Worm (Caenorhabditis elegans): ENCODE data around the gene pmp-1.
A peak's percentile ranks its signal among the peaks of the same experiment; 100 is the strongest.

The pmp-1 gene

ce11 chrII:6926488-6926887, 42.9 kb upstream of the pmp-1 start (continued):
- TF ChIP-seq hlh-30 (tag; optimal IDR thresholded peaks at IDR 0.05; ENCODE audit: insufficient read depth) (peak; percentile 94), madf-5 (GFP tag; IDR thresholded peaks at IDR 0.05) (no peak), hlh-11 (tag; optimal IDR thresholded peaks at IDR 0.05) (peak; percentile 94), F10B5.3 (tag; optimal IDR thresholded peaks at IDR 0.05) (peak; percentile 9), saeg-2 (GFP tag; IDR thresholded peaks at IDR 0.05) (no peak), zip-2 (tag; optimal IDR thresholded peaks at IDR 0.05) (no peak), ceh-28 (tag; optimal IDR thresholded peaks at IDR 0.05) (peak; percentile 34), Y5F2A.4 (GFP tag; optimal IDR thresholded peaks at IDR 0.05) (no peak), fos-1 (tag; optimal IDR thresholded peaks at IDR 0.05) (no peak), jun-1 (tag; optimal IDR thresholded peaks at IDR 0.05) (peak; percentile 44), T26A8.4 (GFP tag; IDR thresholded peaks at IDR 0.05) (no peak), skn-1 (tag; optimal IDR thresholded peaks at IDR 0.05) (no peak), ztf-7 (tag; optimal IDR thresholded peaks at IDR 0.05) (no peak), nhr-76 (tag; optimal IDR thresholded peaks at IDR 0.05) (no peak), lin-39 (tag; optimal IDR thresholded peaks at IDR 0.05) (no peak), arid-1 (GFP tag; conservative IDR thresholded peaks at IDR 0.05) (peak; percentile 23; the same call in 1 of the 2 replicates), zag-1 (tag; optimal IDR thresholded peaks at IDR 0.05) (no peak), mes-2 (tag; optimal IDR thresholded peaks at IDR 0.05; ENCODE audit: poor library complexity, severe bottlenecking) (peak; percentile 83), nhr-42 (GFP tag; IDR thresholded peaks at IDR 0.05) (no peak), lim-7 (GFP tag; IDR thresholded peaks at IDR 0.05) (no peak), zip-11 (GFP tag; IDR thresholded peaks at IDR 0.05) (no peak), lin-1 (GFP tag; IDR thresholded peaks at IDR 0.05) (peak; percentile 73; the same call in 1 of the 2 replicates), Y48G9A.11 (GFP tag; IDR thresholded peaks at IDR 0.05) (no peak), lin-29 (GFP tag; IDR thresholded peaks at IDR 0.05) (no peak), aly-2 (tag; optimal IDR thresholded peaks at IDR 0.05) (no peak), egl-43 (GFP tag; IDR thresholded peaks at IDR 0.05) (peak; percentile 37; the same call in 1 of the 2 replicates), nhr-10 (tag; optimal IDR thresholded peaks at IDR 0.05) (peak; percentile 40), ctbp-1 (GFP tag; IDR thresholded peaks at IDR 0.05) (peak; percentile 72), D1046.2 (GFP tag; IDR thresholded peaks at IDR 0.05) (no peak), fkh-10 (GFP tag; optimal IDR thresholded peaks at IDR 0.05) (peak; percentile 42), dpl-1 (GFP tag; optimal IDR thresholded peaks at IDR 0.05) (peak; percentile 46), ZK337.2 (GFP tag; IDR thresholded peaks at IDR 0.05) (0 out of 2 replicates have a peak, but pooled peaks have one; percentile 46), spr-3 (GFP tag; optimal IDR thresholded peaks at IDR 0.05) (no peak)

- peak; percentile 81 for TF ChIP-seq madf-9 (GFP tag; conservative IDR thresholded peaks at IDR 0.05)
- no peak for TF ChIP-seq daf-16 (GFP tag; optimal IDR thresholded peaks at IDR 0.05)
- TF ChIP-seq daf-16 (tag; optimal IDR thresholded peaks at IDR 0.05): no peak
- no peak for TF ChIP-seq nhr-77 (tag; optimal IDR thresholded peaks at IDR 0.05)
These were observed 42.5 kb upstream of the pmp-1 start for ce11 chrII:6926054-6926453.

ce11 chrII:6923792-6924191, 40.2 kb upstream of the pmp-1 start:
- no peak for TF ChIP-seq nhr-10 (tag; optimal IDR thresholded peaks at IDR 0.05)
- TF ChIP-seq unc-39 (tag; optimal IDR thresholded peaks at IDR 0.05): no peak
- no peak for TF ChIP-seq ama-1 (optimal IDR thresholded peaks at IDR 0.05)
- no peak for TF ChIP-seq ztf-11 (tag; optimal IDR thresholded peaks at IDR 0.05)
- no peak for TF ChIP-seq F10B5.3 (tag; optimal IDR thresholded peaks at IDR 0.05)
- no peak for TF ChIP-seq jun-1 (tag; optimal IDR thresholded peaks at IDR 0.05)
- TF ChIP-seq lin-1 (GFP tag; IDR thresholded peaks at IDR 0.05): no peak
- TF ChIP-seq lir-3 (tag; optimal IDR thresholded peaks at IDR 0.05): no peak
- no peak for TF ChIP-seq T26A8.4 (GFP tag; IDR thresholded peaks at IDR 0.05)
- no peak for TF ChIP-seq dmd-8 (GFP tag; IDR thresholded peaks at IDR 0.05)

Data from whole organism, L4 larva.